Worm (Caenorhabditis elegans): ENCODE data around the gene cyp-29A2.

DNA sequence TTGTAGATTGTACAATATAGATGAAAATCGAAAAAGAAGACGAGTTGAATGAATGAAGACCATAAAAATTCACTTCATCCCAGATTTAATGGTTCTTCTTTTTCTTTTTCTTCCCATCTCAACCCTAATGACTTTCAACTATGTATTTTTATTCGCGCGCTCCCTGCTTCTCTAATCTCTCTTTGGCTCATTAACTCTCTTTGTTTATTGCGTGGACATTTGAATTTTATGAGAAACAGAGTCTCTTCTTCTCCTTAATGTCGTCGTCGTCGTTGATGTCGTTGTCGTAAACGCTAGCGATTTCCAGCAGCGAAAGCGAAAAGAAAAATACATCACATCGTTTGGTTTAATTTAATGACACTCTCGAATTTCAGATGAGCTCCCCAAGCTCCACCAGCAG is 2.8 kb upstream of the cyp-29A2 start:
- TF ChIP-seq Y116A8C.19 (tag; optimal IDR thresholded peaks at IDR 0.05; ENCODE audit: borderline replicate concordance) (no peak), lin-13 (GFP tag; optimal IDR thresholded peaks at IDR 0.05) (no peak), sptf-1 (tag; optimal IDR thresholded peaks at IDR 0.05) (no peak), ama-1 (optimal IDR thresholded peaks at IDR 0.05) (no peak)
